Fruit fly (Drosophila melanogaster) whole organism, adult: ENCODE measurements around the gene SdicC.

Experiments
- CG11617 ChIP-seq: fragments of 200-800 bp; sonication (Bioruptor generic); optimal IDR thresholded peaks from 2 replicates; lab custom pipeline; 2017; ENCODE audit warnings: mild to moderate bottlenecking, missing biosample characterization, missing genetic modification reagents, missing genetic modification characterization
- CG12768 ChIP-seq: fragments of 200-800 bp; sonication (Bioruptor generic); optimal IDR thresholded peaks from 2 replicates; lab custom pipeline; 2017; ENCODE audit warnings: missing biosample characterization, missing genetic modification characterization, mild to moderate bottlenecking, moderate library complexity, missing genetic modification reagents
- CG14711 ChIP-seq: fragments of 200-800 bp; sonication (Bioruptor generic); optimal IDR thresholded peaks from 2 replicates; lab custom pipeline; 2018; ENCODE audit warnings: missing biosample characterization, mild to moderate bottlenecking, missing genetic modification characterization, moderate library complexity
- CG1620 ChIP-seq: fragments of 200-800 bp; sonication (Bioruptor generic); optimal IDR thresholded peaks from 2 replicates; lab custom pipeline; 2016; ENCODE audit warnings: missing biosample characterization, missing genetic modification characterization
- CG33017 ChIP-seq: fragments of 200-800 bp; sonication (Bioruptor generic); optimal IDR thresholded peaks from 2 replicates; lab custom pipeline; 2018; ENCODE audit warnings: missing biosample characterization, mild to moderate bottlenecking, missing genetic modification characterization, moderate library complexity
- CG5204 ChIP-seq: fragments of 200-800 bp; sonication (Bioruptor generic); optimal IDR thresholded peaks from 2 replicates; lab custom pipeline; 2016; ENCODE audit warnings: missing biosample characterization, missing genetic modification characterization
- CG7045 ChIP-seq: fragments of 200-800 bp; sonication (Bioruptor generic); optimal IDR thresholded peaks from 2 replicates; lab custom pipeline; 2017; ENCODE audit warnings: missing biosample characterization, mild to moderate bottlenecking, missing genetic modification characterization
- CG7101 ChIP-seq: fragments of 200-800 bp; sonication (Bioruptor generic); optimal IDR thresholded peaks from 2 replicates; lab custom pipeline; 2018; ENCODE audit warnings: missing biosample characterization, mild to moderate bottlenecking, missing genetic modification characterization, moderate library complexity
- Clk ChIP-seq: fragments of 200-800 bp; sonication (Bioruptor generic); optimal IDR thresholded peaks from 2 replicates; lab custom pipeline; 2017; ENCODE audit warnings: missing biosample characterization, missing genetic modification characterization
- Crg-1 ChIP-seq: fragments of 200-800 bp; sonication (Bioruptor generic); optimal IDR thresholded peaks from 2 replicates; lab custom pipeline; 2016; ENCODE audit warnings: missing biosample characterization, missing genetic modification characterization
- Hr96 ChIP-seq: fragments of 200-800 bp; sonication (Bioruptor generic); optimal IDR thresholded peaks from 2 replicates; lab custom pipeline; 2016; ENCODE audit warnings: missing biosample characterization, missing genetic modification characterization
- Mnt ChIP-seq: fragments of 200-800 bp; sonication (Bioruptor generic); optimal IDR thresholded peaks from 2 replicates; lab custom pipeline; 2016; ENCODE audit warnings: missing biosample characterization, mild to moderate bottlenecking, missing genetic modification characterization
- bab1 ChIP-seq: fragments of 200-800 bp; sonication (Bioruptor generic); optimal IDR thresholded peaks from 3 replicates; lab custom pipeline; 2019; ENCODE audit warnings: missing biosample characterization, mild to moderate bottlenecking, missing genetic modification characterization, moderate library complexity
- cic ChIP-seq: fragments of 200-800 bp; sonication (Bioruptor generic); optimal IDR thresholded peaks from 2 replicates; lab custom pipeline; 2017; ENCODE audit warnings: missing biosample characterization, mild to moderate bottlenecking, missing genetic modification characterization, moderate library complexity
- cnc ChIP-seq, 2 experiments: fragments of >200 bp; optimal IDR thresholded peaks; 2 replicates each; lab custom pipeline; 2017
- kay ChIP-seq: fragments of 200-800 bp; sonication (Bioruptor generic); peaks from one replicate; lab custom pipeline; 2016; ENCODE audit warnings: missing biosample characterization, missing genetic modification characterization, borderline replicate concordance
- ovo ChIP-seq: fragments of 200-800 bp; sonication (Bioruptor generic); optimal IDR thresholded peaks from 2 replicates; lab custom pipeline; 2016; ENCODE audit warnings: missing biosample characterization, missing genetic modification characterization
- pad ChIP-seq: fragments of 200-800 bp; sonication (Bioruptor generic); optimal IDR thresholded peaks from 3 replicates; lab custom pipeline; 2017; ENCODE audit warnings: missing biosample characterization, missing genetic modification characterization, mild to moderate bottlenecking, moderate library complexity, missing genetic modification reagents
- tj ChIP-seq: fragments of 200-800 bp; sonication (Bioruptor generic); optimal IDR thresholded peaks from 3 replicates; lab custom pipeline; 2017; ENCODE audit warnings: missing biosample characterization, mild to moderate bottlenecking, missing genetic modification characterization, moderate library complexity
- toe ChIP-seq: fragments of 200-800 bp; sonication (Bioruptor generic); optimal IDR thresholded peaks from 2 replicates; lab custom pipeline; 2016; ENCODE audit warnings: missing biosample characterization, missing genetic modification characterization

SdicC gene

dm6 chrX:20247710-20248109, 30.7 kb upstream of the SdicC start:
- TF ChIP-seq pad (GFP tag; lab: Kevin White, UChicago) (no peak), CG7101 (tag; lab: Kevin White, UChicago) (no peak), CG1620 (GFP tag; lab: Kevin White, UChicago) (no peak), CG5204 (GFP tag; lab: Kevin White, UChicago) (no peak), cnc (optimal IDR thresholded peaks at IDR 0.05; lab: Kevin White, UChicago) (no peak), CG14711 (tag; lab: Kevin White, UChicago) (no peak), CG12768 (no peak), CG11617 (GFP tag; lab: Kevin White, UChicago) (no peak), cic (GFP tag; lab: Kevin White, UChicago) (no peak), Mnt (GFP tag; lab: Kevin White, UChicago) (no peak), bab1 (GFP tag; lab: Kevin White, UChicago) (no peak), Crg-1 (GFP tag; lab: Kevin White, UChicago) (no peak), Clk (GFP tag; lab: Kevin White, UChicago) (no peak), CG33017 (tag; lab: Kevin White, UChicago) (no peak), toe (GFP tag; lab: Kevin White, UChicago) (no peak), Hr96 (GFP tag; lab: Kevin White, UChicago) (no peak), kay (GFP tag; lab: Kevin White, UChicago) (no peak), tj (no peak)

dm6 chrX:20245218-20245863, 28.3 kb upstream of the SdicC start:
- TF ChIP-seq CG33017 (tag; lab: Kevin White, UChicago) = no peak
- TF ChIP-seq CG1620 (GFP tag; lab: Kevin White, UChicago) = no peak
- TF ChIP-seq bab1 (GFP tag; lab: Kevin White, UChicago) = no peak
- no peak for TF ChIP-seq tj
- no peak for TF ChIP-seq cnc (optimal IDR thresholded peaks at IDR 0.05; lab: Kevin White, UChicago)
- no peak for TF ChIP-seq kay (GFP tag; lab: Kevin White, UChicago)
- no peak for TF ChIP-seq Crg-1 (GFP tag; lab: Kevin White, UChicago)
- TF ChIP-seq Mnt (GFP tag; lab: Kevin White, UChicago) = no peak
- TF ChIP-seq Hr96 (GFP tag; lab: Kevin White, UChicago) = no peak
- TF ChIP-seq pad (GFP tag; lab: Kevin White, UChicago) = no peak
- TF ChIP-seq cic (GFP tag; lab: Kevin White, UChicago) = no peak
- no peak for TF ChIP-seq Clk (GFP tag; lab: Kevin White, UChicago)
- no peak for TF ChIP-seq CG5204 (GFP tag; lab: Kevin White, UChicago)
- TF ChIP-seq toe (GFP tag; lab: Kevin White, UChicago) = no peak

- TF ChIP-seq CG14711 (tag; lab: Kevin White, UChicago) (no peak), tj (no peak), toe (GFP tag; lab: Kevin White, UChicago) (no peak), bab1 (GFP tag; lab: Kevin White, UChicago) (no peak), Mnt (GFP tag; lab: Kevin White, UChicago) (no peak), CG33017 (tag; lab: Kevin White, UChicago) (no peak), cic (GFP tag; lab: Kevin White, UChicago) (no peak), Hr96 (GFP tag; lab: Kevin White, UChicago) (no peak), CG12768 (no peak), cnc (optimal IDR thresholded peaks at IDR 0.05; lab: Kevin White, UChicago) (no peak), CG5204 (GFP tag; lab: Kevin White, UChicago) (no peak), Crg-1 (GFP tag; lab: Kevin White, UChicago) (no peak), pad (GFP tag; lab: Kevin White, UChicago) (no peak), CG7101 (tag; lab: Kevin White, UChicago) (no peak), Clk (GFP tag; lab: Kevin White, UChicago) (no peak), CG7045 (GFP tag; lab: Kevin White, UChicago) (no peak), CG1620 (GFP tag; lab: Kevin White, UChicago) (no peak), kay (GFP tag; lab: Kevin White, UChicago) (no peak)
These were observed 27.2 kb upstream of the SdicC start, which contains the start of gene Peritrophin-A for dm6 chrX:20244278-20244677. Gene Peritrophin-A, plus strand, starts transcription at chrX:20244647.

DNA sequence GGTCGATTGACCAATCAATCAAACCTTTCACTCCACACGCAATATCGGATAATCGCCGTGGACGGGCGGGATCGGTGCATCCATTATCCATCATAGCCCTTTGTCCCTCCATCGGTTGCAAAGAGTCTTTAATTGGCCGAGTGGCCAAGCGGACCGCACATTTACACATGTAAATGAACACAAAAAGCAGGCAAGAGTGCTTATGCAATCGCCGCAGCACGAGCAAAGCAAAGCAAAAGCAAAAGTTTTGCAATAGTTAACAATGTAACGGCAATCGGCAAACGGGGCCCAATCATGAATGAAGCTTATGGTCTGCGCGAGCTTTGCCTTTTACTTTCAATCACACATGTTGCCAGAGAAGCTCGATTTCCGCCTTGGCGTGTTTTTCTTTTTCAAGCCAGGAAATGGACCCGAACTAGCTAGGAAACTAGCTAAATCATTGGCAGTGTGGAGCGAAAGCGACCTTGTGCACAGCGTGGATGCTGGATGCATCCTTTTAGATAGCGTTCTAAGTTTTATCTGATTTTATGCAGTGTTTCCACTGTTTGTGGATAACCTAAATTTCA, 26.3 kb upstream of the SdicC start:
- TF ChIP-seq CG7045 (GFP tag; lab: Kevin White, UChicago) = no peak
- no peak for TF ChIP-seq kay (GFP tag; lab: Kevin White, UChicago)
- no peak for TF ChIP-seq cic (GFP tag; lab: Kevin White, UChicago)
- TF ChIP-seq tj = no peak
- no peak for TF ChIP-seq ovo (GFP tag; lab: Kevin White, UChicago)
- TF ChIP-seq Mnt (GFP tag; lab: Kevin White, UChicago) = no peak
- no peak for TF ChIP-seq CG14711 (tag; lab: Kevin White, UChicago)
- no peak for TF ChIP-seq CG5204 (GFP tag; lab: Kevin White, UChicago)
- no peak for TF ChIP-seq Hr96 (GFP tag; lab: Kevin White, UChicago)
- no peak for TF ChIP-seq CG11617 (GFP tag; lab: Kevin White, UChicago)
- no peak for TF ChIP-seq toe (GFP tag; lab: Kevin White, UChicago)
- TF ChIP-seq CG7101 (tag; lab: Kevin White, UChicago) = no peak
- TF ChIP-seq CG33017 (tag; lab: Kevin White, UChicago) = no peak
- TF ChIP-seq CG12768 = no peak
- TF ChIP-seq Clk (GFP tag; lab: Kevin White, UChicago) = no peak
- no peak for TF ChIP-seq Crg-1 (GFP tag; lab: Kevin White, UChicago)
- TF ChIP-seq pad (GFP tag; lab: Kevin White, UChicago) = no peak
- TF ChIP-seq bab1 (GFP tag; lab: Kevin White, UChicago) = no peak
